Worm (Caenorhabditis elegans): ENCODE data around the gene sqt-1.

The sqt-1 gene

DNA sequence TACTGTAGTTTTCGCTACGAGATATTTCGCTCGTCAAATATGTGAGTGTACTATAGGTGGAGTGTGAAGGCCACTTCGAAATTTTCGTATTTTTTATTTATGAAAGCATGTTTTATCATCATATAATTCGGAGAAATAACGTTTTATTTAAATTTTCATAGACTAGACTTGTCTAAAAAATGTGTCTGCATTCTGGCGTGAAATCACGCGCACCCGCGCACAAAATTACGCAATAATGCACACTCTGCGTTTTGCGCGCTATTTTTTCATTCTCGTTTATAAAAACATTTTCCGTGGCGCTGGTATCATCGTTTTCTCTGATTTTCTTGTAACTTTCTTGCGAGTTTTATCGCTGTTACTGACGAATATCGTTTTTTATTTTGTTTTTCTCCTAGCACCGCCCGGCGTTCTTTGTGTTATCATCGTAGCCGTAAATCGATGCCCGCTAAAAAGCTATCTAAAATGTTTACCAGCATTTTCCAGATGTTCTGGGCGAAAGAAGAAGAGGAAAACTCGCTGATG is 40.4 kb downstream of the sqt-1 start, which contains the start of gene saps-1 (continued):
- TF ChIP-seq let-526 (GFP tag; IDR thresholded peaks at IDR 0.05) (no peak), ceh-27 (GFP tag; optimal IDR thresholded peaks at IDR 0.05) (peak; percentile 8), egl-18 (GFP tag; IDR thresholded peaks at IDR 0.05) (no peak), ceh-100 (GFP tag; IDR thresholded peaks at IDR 0.05) (no peak), Y95B8A.8 (GFP tag; IDR thresholded peaks at IDR 0.05) (no peak), hsf-1 (GFP tag; IDR thresholded peaks at IDR 0.05) (no peak), zim-3 (tag; optimal IDR thresholded peaks at IDR 0.05) (no peak), F55B11.4 (tag; optimal IDR thresholded peaks at IDR 0.05; ENCODE audit: borderline replicate concordance, insufficient read depth) (no peak), B0336.3 (GFP tag; IDR thresholded peaks at IDR 0.05) (0 out of 2 replicates have a peak, but pooled peaks have one; percentile 40), ceh-58 (GFP tag; IDR thresholded peaks at IDR 0.05) (no peak), dpff-1 (tag; optimal IDR thresholded peaks at IDR 0.05) (no peak), B0035.1 (tag; optimal IDR thresholded peaks at IDR 0.05) (no peak), K12H6.12 (tag; optimal IDR thresholded peaks at IDR 0.05) (no peak), zfh-2 (GFP tag; conservative IDR thresholded peaks at IDR 0.05) (no peak), let-607 (tag; optimal IDR thresholded peaks at IDR 0.05) (no peak), aptf-3 (GFP tag; IDR thresholded peaks at IDR 0.05) (no peak), snpc-1.1 (tag; optimal IDR thresholded peaks at IDR 0.05; ENCODE audit: insufficient read depth) (peak; percentile 18), nhr-179 (tag; optimal IDR thresholded peaks at IDR 0.05) (no peak), lin-35 (GFP tag; optimal IDR thresholded peaks at IDR 0.05) (peak in 1 of 3 experiments; percentile 21), madf-6 (GFP tag; IDR thresholded peaks at IDR 0.05) (peak; percentile 97), fkh-3 (tag; optimal IDR thresholded peaks at IDR 0.05) (no peak), sea-2 (GFP tag; IDR thresholded peaks at IDR 0.05) (no peak), mel-28 (tag; optimal IDR thresholded peaks at IDR 0.05; ENCODE audit: borderline replicate concordance) (no peak), ccch-3 (GFP tag; optimal IDR thresholded peaks at IDR 0.05) (no peak), tbx-9 (tag; optimal IDR thresholded peaks at IDR 0.05; ENCODE audit: borderline replicate concordance) (no peak), cebp-1 (GFP tag; IDR thresholded peaks at IDR 0.05) (peak; percentile 55; the same call in 1 of the 2 replicates), cebp-1 (tag; optimal IDR thresholded peaks at IDR 0.05) (peak; percentile 87), attf-5 (GFP tag; optimal IDR thresholded peaks at IDR 0.05) (peak; percentile 60), ZK185.1 (tag; optimal IDR thresholded peaks at IDR 0.05; ENCODE audit: poor library complexity, severe bottlenecking) (no peak), Y56A3A.18 (GFP tag; IDR thresholded peaks at IDR 0.05) (no peak), madf-3 (GFP tag; IDR thresholded peaks at IDR 0.05) (0 out of 2 replicates have a peak, but pooled peaks have one; percentile 35), nhr-80 (tag; optimal IDR thresholded peaks at IDR 0.05) (no peak), lsy-27 (tag; optimal IDR thresholded peaks at IDR 0.05; ENCODE audit: borderline replicate concordance, insufficient read depth) (no peak), B0261.1 (tag; optimal IDR thresholded peaks at IDR 0.05) (no peak), attf-3 (GFP tag; conservative IDR thresholded peaks at IDR 0.05) (no peak), aptf-2 (GFP tag; conservative IDR thresholded peaks at IDR 0.05) (no peak), dpl-1 (GFP tag; optimal IDR thresholded peaks at IDR 0.05) (peak; percentile 77), lin-26 (GFP tag; IDR thresholded peaks at IDR 0.05) (no peak), ztf-26 (tag; optimal IDR thresholded peaks at IDR 0.05) (no peak), atf-7 (tag; optimal IDR thresholded peaks at IDR 0.05) (no peak), ceh-91 (GFP tag; IDR thresholded peaks at IDR 0.05) (peak; percentile 84), mcd-1 (GFP tag; IDR thresholded peaks at IDR 0.05) (peak; percentile 76), ama-1 (optimal IDR thresholded peaks at IDR 0.05) (no peak), ama-1 (GFP tag; optimal IDR thresholded peaks at IDR 0.05) (no peak), unc-130 (GFP tag; optimal IDR thresholded peaks at IDR 0.05) (no peak), ceh-79 (tag; optimal IDR thresholded peaks at IDR 0.05) (no peak), lsl-1 (GFP tag; optimal IDR thresholded peaks at IDR 0.05) (peak; percentile 95), tlf-1 (GFP tag; optimal IDR thresholded peaks at IDR 0.05) (peak; percentile 22), F39B2.1 (GFP tag; IDR thresholded peaks at IDR 0.05) (no peak)

Measured in whole organism, young adult.